Fruit fly (Drosophila melanogaster) whole organism, embryonic: ENCODE data around the gene Gdi.

Experiments
- CG11696 ChIP-seq: fragments of 200-800 bp; sonication (Bioruptor generic); IDR thresholded peaks from 2 replicates; pipeline ENCODE4 v1.3.6; 2022; ENCODE audit warnings: missing biosample characterization, missing genetic modification characterization
- CG12219 ChIP-seq: fragments of 200-800 bp; sonication (Bioruptor generic); optimal IDR thresholded peaks from 3 replicates; lab custom pipeline; 2018; ENCODE audit warnings: missing biosample characterization, mild to moderate bottlenecking, missing genetic modification characterization
- CG1647 ChIP-seq: fragments of 200-800 bp; sonication (Bioruptor generic); optimal IDR thresholded peaks from 3 replicates; lab custom pipeline; 2016; ENCODE audit warnings: missing biosample characterization, missing genetic modification characterization
- CG17912 ChIP-seq: fragments of 200-800 bp; sonication (Bioruptor generic); optimal IDR thresholded peaks from 2 replicates; lab custom pipeline; 2018; ENCODE audit warnings: missing biosample characterization, mild to moderate bottlenecking, missing genetic modification characterization
- CG2712 ChIP-seq: fragments of 200-800 bp; optimal IDR thresholded peaks from 3 replicates; lab custom pipeline; 2019; ENCODE audit warnings: missing biosample characterization, mild to moderate bottlenecking, missing genetic modification characterization, moderate library complexity
- CG31441 ChIP-seq: fragments of 200-800 bp; sonication (Bioruptor generic); IDR thresholded peaks from 2 replicates; pipeline ENCODE4 v1.3.6; 2022; ENCODE audit warnings: missing biosample characterization, missing genetic modification characterization
- CG3163 ChIP-seq: fragments of 200-800 bp; sonication (Bioruptor generic); optimal IDR thresholded peaks from 3 replicates; lab custom pipeline; 2016; ENCODE audit warnings: missing biosample characterization, missing genetic modification characterization
- CG4424 ChIP-seq: fragments of 200-800 bp; sonication (Bioruptor generic); optimal IDR thresholded peaks from 3 replicates; lab custom pipeline; 2016; ENCODE audit warnings: missing biosample characterization, missing genetic modification characterization
- CG7745 ChIP-seq: fragments of 200-800 bp; sonication (Bioruptor generic); optimal IDR thresholded peaks from 2 replicates; lab custom pipeline; 2018; ENCODE audit warnings: missing biosample characterization, mild to moderate bottlenecking, missing genetic modification characterization, moderate library complexity
- CG9932 ChIP-seq: fragments of 200-800 bp; sonication (Bioruptor generic); IDR thresholded peaks from 2 replicates; pipeline ENCODE4 v1.3.6; 2022; ENCODE audit warnings: missing biosample characterization, missing genetic modification characterization
- Drgx ChIP-seq: fragments of 200-800 bp; sonication (Bioruptor generic); IDR thresholded peaks from 2 replicates; pipeline ENCODE4 v1.3.6; 2022; ENCODE audit warnings: missing biosample characterization, missing genetic modification characterization
- Hey ChIP-seq: fragments of 200-800 bp; sonication (Bioruptor generic); optimal IDR thresholded peaks from 3 replicates; lab custom pipeline; 2018; ENCODE audit warnings: missing biosample characterization, mild to moderate bottlenecking, missing genetic modification characterization
- Hr51 ChIP-seq, 2 experiments: fragments of 200-800 bp; sonication (Bioruptor generic); optimal IDR thresholded peaks; 2 replicates in 1 of 2; 3 replicates in 1 of 2; lab custom pipeline; 2016 to 2018; ENCODE audit warnings: missing biosample characterization in 2 of 2, missing genetic modification characterization in 2 of 2, mild to moderate bottlenecking in 1 of 2, moderate library complexity in 1 of 2
- Hr78 ChIP-seq, 2 experiments: fragments of 200-800 bp in 1 of 2; fragments of >200 bp in 1 of 2; sonication (Bioruptor generic) in 1 of 2; optimal IDR thresholded peaks; 2 replicates each; lab custom pipeline; 2017 to 2019; ENCODE audit warnings: missing biosample characterization in 2 of 2, missing genetic modification characterization in 2 of 2, mild to moderate bottlenecking in 1 of 2, moderate library complexity in 1 of 2
- Oli ChIP-seq: fragments of 200-800 bp; sonication (Bioruptor generic); optimal IDR thresholded peaks from 2 replicates; lab custom pipeline; 2018; ENCODE audit warnings: missing biosample characterization, mild to moderate bottlenecking, missing genetic modification characterization, moderate library complexity
- Ptx1 ChIP-seq: fragments of 200-800 bp; sonication (Bioruptor generic); IDR thresholded peaks from 2 replicates; pipeline ENCODE4 v1.3.6; 2022; ENCODE audit warnings: missing biosample characterization, missing genetic modification characterization
- Sox102F ChIP-seq: fragments of 200-800 bp; sonication (Bioruptor generic); optimal IDR thresholded peaks from 2 replicates; lab custom pipeline; 2018; ENCODE audit warnings: missing biosample characterization, mild to moderate bottlenecking, missing genetic modification characterization, moderate library complexity
- Ssrp ChIP-seq: fragments of 200-800 bp; sonication (Bioruptor generic); optimal IDR thresholded peaks from 2 replicates; lab custom pipeline; 2018; ENCODE audit warnings: missing biosample characterization, mild to moderate bottlenecking, missing genetic modification characterization, moderate library complexity
- Trl ChIP-seq, 3 experiments: fragments of >200 bp in 2 of 3; fragments of 200-800 bp in 1 of 3; sonication (Bioruptor generic) in 1 of 3; optimal IDR thresholded peaks; 2 replicates in 1 of 3; 3 replicates in 2 of 3; lab custom pipeline; 2016 to 2017; ENCODE audit warnings: missing biosample characterization in 1 of 3, missing genetic modification characterization in 1 of 3
- Xrp1 ChIP-seq: fragments of 200-800 bp; sonication (Bioruptor generic); IDR thresholded peaks from 2 replicates; pipeline ENCODE4 v1.3.6; 2022; ENCODE audit warnings: missing biosample characterization, missing genetic modification characterization
- ab ChIP-seq: fragments of 200-800 bp; sonication (Bioruptor generic); optimal IDR thresholded peaks from 2 replicates; lab custom pipeline; 2016; ENCODE audit warnings: missing biosample characterization, missing genetic modification characterization
- abd-A ChIP-seq: fragments of 200-800 bp; sonication (Bioruptor generic); optimal IDR thresholded peaks from 3 replicates; lab custom pipeline; 2019; ENCODE audit warnings: missing biosample characterization, mild to moderate bottlenecking, missing genetic modification characterization, moderate library complexity
- cg ChIP-seq: fragments of 200-800 bp; sonication (Bioruptor generic); optimal IDR thresholded peaks from 3 replicates; lab custom pipeline; 2019; ENCODE audit warnings: missing biosample characterization, mild to moderate bottlenecking, missing genetic modification characterization, moderate library complexity
- chinmo ChIP-seq: fragments of 200-800 bp; sonication (Bioruptor generic); IDR thresholded peaks from 4 replicates; pipeline ENCODE4 v1.3.6; 2022; ENCODE audit warnings: missing biosample characterization, missing genetic modification characterization; ENCODE audit not compliant: partially characterized antibody
- gsb-n ChIP-seq: fragments of 200-800 bp; sonication (Bioruptor generic); optimal IDR thresholded peaks from 3 replicates; lab custom pipeline; 2018; ENCODE audit warnings: missing biosample characterization, mild to moderate bottlenecking, missing genetic modification characterization
- hkb ChIP-seq, 2 experiments: fragments of 200-800 bp in 1 of 2; fragments of >200 bp in 1 of 2; sonication (Bioruptor generic) in 1 of 2; IDR thresholded peaks in 1 of 2; optimal IDR thresholded peaks in 1 of 2; 2 replicates each; pipeline versions ENCODE4 v1.3.6 to Lab custom; 2017 to 2022; ENCODE audit warnings: missing biosample characterization in 1 of 2, missing genetic modification characterization in 1 of 2
- kni ChIP-seq: fragments of 200-800 bp; sonication (Bioruptor generic); optimal IDR thresholded peaks from 3 replicates; lab custom pipeline; 2017; ENCODE audit warnings: mild to moderate bottlenecking, missing biosample characterization, missing genetic modification reagents, missing genetic modification characterization
- knrl ChIP-seq: fragments of 200-800 bp; sonication (Bioruptor generic); IDR thresholded peaks from 3 replicates; pipeline ENCODE4 v1.3.6; 2022; ENCODE audit warnings: missing biosample characterization, missing genetic modification characterization; ENCODE audit not compliant: partially characterized antibody
- maf-S ChIP-seq: fragments of 200-800 bp; sonication (Bioruptor generic); optimal IDR thresholded peaks from 2 replicates; lab custom pipeline; 2016; ENCODE audit warnings: missing biosample characterization, missing genetic modification characterization
- oc ChIP-seq: fragments of 200-800 bp; sonication (Bioruptor generic); optimal IDR thresholded peaks from 2 replicates; lab custom pipeline; 2018; ENCODE audit warnings: missing biosample characterization, mild to moderate bottlenecking, missing genetic modification characterization, moderate library complexity
- phol ChIP-seq: fragments of 200-800 bp; sonication (Bioruptor generic); optimal IDR thresholded peaks from 3 replicates; lab custom pipeline; 2018; ENCODE audit warnings: missing biosample characterization, mild to moderate bottlenecking, missing genetic modification characterization, moderate library complexity
- pros ChIP-seq: fragments of 200-800 bp; sonication (Bioruptor generic); optimal IDR thresholded peaks from 3 replicates; lab custom pipeline; 2019; ENCODE audit warnings: missing biosample characterization, mild to moderate bottlenecking, missing genetic modification characterization, moderate library complexity
- sim ChIP-seq: fragments of 200-800 bp; sonication (Bioruptor generic); IDR thresholded peaks from 2 replicates; pipeline ENCODE4 v1.3.6; 2022; ENCODE audit warnings: missing biosample characterization, missing genetic modification characterization
- sqz ChIP-seq: fragments of 200-800 bp; sonication (Bioruptor generic); optimal IDR thresholded peaks from 3 replicates; lab custom pipeline; 2018; ENCODE audit warnings: missing biosample characterization, mild to moderate bottlenecking, missing genetic modification characterization
- z ChIP-seq: fragments of 200-800 bp; sonication (Bioruptor generic); IDR thresholded peaks from 3 replicates; pipeline ENCODE4 v1.3.6; 2022; ENCODE audit warnings: missing biosample characterization, missing genetic modification characterization

Gdi gene

DNA sequence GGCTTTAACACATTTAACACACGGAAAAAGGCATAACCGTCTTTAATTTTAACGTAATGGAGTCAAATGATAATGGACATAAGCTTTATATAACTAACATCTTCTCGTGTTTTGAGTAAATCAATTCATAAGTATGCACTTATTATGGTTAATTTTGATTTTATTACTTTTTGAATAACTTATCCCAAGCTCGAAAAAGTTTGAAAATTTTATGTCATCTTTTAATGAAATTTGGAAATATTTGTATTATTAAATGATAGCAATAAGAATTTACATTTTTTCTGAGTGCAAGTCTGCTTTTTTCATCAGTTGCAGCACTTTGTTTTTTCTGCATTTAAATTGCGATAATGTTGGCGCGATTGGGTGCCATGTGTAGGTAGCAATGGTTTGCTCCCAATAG, 46.9 kb downstream of the Gdi start (continued):
- TF ChIP-seq Sox102F (GFP tag; lab: Kevin White, UChicago) = peak; percentile 34
- TF ChIP-seq Ssrp (tag; lab: Kevin White, UChicago) = no peak
- no peak for TF ChIP-seq sim (GFP tag; lab: Robert Waterston, UW)
- peak; percentile 63 for TF ChIP-seq Drgx (GFP tag; lab: Robert Waterston, UW)
- no peak for TF ChIP-seq hkb (optimal IDR thresholded peaks at IDR 0.05; lab: Kevin White, UChicago)
- 0 out of 2 replicates have a peak, but pooled peaks have one; percentile 14 for TF ChIP-seq hkb (GFP tag; IDR thresholded peaks at IDR 0.05; lab: Robert Waterston, UW)
- TF ChIP-seq Xrp1 = peak; percentile 10; the same call in 1 of the 2 replicates
- peak; percentile 21 for TF ChIP-seq CG2712 (tag; lab: Kevin White, UChicago)
- TF ChIP-seq Hr51 (GFP tag; optimal IDR thresholded peaks at IDR 0.05; lab: Kevin White, UChicago) = peak in 1 of 2 experiments; percentile 17
- peak; percentile 11 for TF ChIP-seq phol (tag; lab: Kevin White, UChicago)
- TF ChIP-seq Oli (tag; lab: Kevin White, UChicago) = peak; percentile 33
- TF ChIP-seq CG11696 (GFP tag; lab: Robert Waterston, UW) = 0 out of 2 replicates have a peak, but pooled peaks have one; percentile 18

- TF ChIP-seq Hr78 (GFP tag; optimal IDR thresholded peaks at IDR 0.05; lab: Kevin White, UChicago) (peak in 1 of 2 experiments; percentile 75), CG3163 (GFP tag; lab: Kevin White, UChicago) (peak; percentile 80), cg (GFP tag; lab: Kevin White, UChicago) (peak; percentile 30), CG9932 (GFP tag; lab: Robert Waterston, UW) (no peak), ab (GFP tag; lab: Kevin White, UChicago) (no peak), chinmo (GFP tag; lab: Robert Waterston, UW) (peak; percentile 87; the same call in 1 of the 4 replicates), Trl (optimal IDR thresholded peaks at IDR 0.05; lab: Kevin White, UChicago) (peak in 1 of 2 experiments; percentile 19), Trl (GFP tag; optimal IDR thresholded peaks at IDR 0.05; lab: Kevin White, UChicago) (no peak), knrl (no peak), z (GFP tag; lab: Robert Waterston, UW) (peak; percentile 92)
Measured at dm6 chr2L:9446398-9446945, 48.2 kb downstream of the Gdi start.

dm6 chr2L:9445753-9446152, 48.9 kb downstream of the Gdi start:
- peak; percentile 66 for TF ChIP-seq CG7745 (tag; lab: Kevin White, UChicago)
- TF ChIP-seq gsb-n = peak; percentile 41
- no peak for TF ChIP-seq maf-S (GFP tag; lab: Kevin White, UChicago)
- no peak for TF ChIP-seq CG12219 (GFP tag; lab: Kevin White, UChicago)
- TF ChIP-seq CG1647 (GFP tag; lab: Kevin White, UChicago) = no peak
- TF ChIP-seq pros (GFP tag; lab: Kevin White, UChicago) = peak; percentile 64
- TF ChIP-seq sqz (GFP tag; lab: Kevin White, UChicago) = peak; percentile 2
- peak; percentile 38 for TF ChIP-seq oc
- no peak for TF ChIP-seq CG31441 (GFP tag; lab: Robert Waterston, UW)

DNA sequence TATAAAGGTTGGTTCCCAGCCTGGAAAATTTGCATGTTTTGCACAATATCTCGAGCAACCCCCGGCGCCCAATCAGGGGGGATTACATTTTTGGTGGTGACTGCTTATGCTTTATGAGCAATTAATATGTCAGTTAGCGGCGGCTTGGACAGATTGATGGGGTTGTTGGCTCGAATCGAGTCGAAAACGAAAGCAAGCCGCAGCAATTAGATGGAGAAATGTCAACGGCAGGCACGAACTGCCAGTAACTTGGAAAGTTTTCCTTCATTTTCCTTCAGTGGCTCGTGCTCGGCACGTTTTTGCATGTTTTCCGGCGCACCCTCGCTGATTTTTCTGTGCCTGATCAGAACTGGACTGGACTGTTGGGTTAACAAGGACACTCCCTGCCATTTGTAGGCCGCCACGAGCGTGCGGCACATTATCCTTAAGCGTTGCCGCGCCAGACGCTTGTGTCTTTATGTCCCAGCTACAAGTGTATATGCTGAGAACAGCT, 51.8 kb downstream of the Gdi start:
- TF ChIP-seq CG4424 (GFP tag; lab: Kevin White, UChicago) (no peak), kni (GFP tag; lab: Kevin White, UChicago) (peak; percentile 3), pros (GFP tag; lab: Kevin White, UChicago) (peak; percentile 81), Ptx1 (GFP tag; lab: Robert Waterston, UW) (no peak), abd-A (tag; lab: Kevin White, UChicago) (peak; percentile 51), Hey (tag; lab: Kevin White, UChicago) (peak; percentile 97), CG17912 (GFP tag; lab: Kevin White, UChicago) (no peak)
